Fruit fly (Drosophila melanogaster) Kc167 (cell line): ENCODE data around the gene GstO3.

Experiments
- Myc ChIP-seq: fragments of >200 bp; optimal IDR thresholded peaks from 2 replicates; lab custom pipeline; 2017; ENCODE audit warnings: missing external identifiers
- Sin3A ChIP-seq: fragments of >200 bp; optimal IDR thresholded peaks from 2 replicates; lab custom pipeline; 2018; ENCODE audit warnings: missing external identifiers
- insv ChIP-seq: fragments of >200 bp; optimal IDR thresholded peaks from 3 replicates; lab custom pipeline; 2018; ENCODE audit warnings: missing external identifiers
- psq ChIP-seq: fragments of >200 bp; optimal IDR thresholded peaks from 2 replicates; lab custom pipeline; 2017; ENCODE audit warnings: missing external identifiers

DNA sequence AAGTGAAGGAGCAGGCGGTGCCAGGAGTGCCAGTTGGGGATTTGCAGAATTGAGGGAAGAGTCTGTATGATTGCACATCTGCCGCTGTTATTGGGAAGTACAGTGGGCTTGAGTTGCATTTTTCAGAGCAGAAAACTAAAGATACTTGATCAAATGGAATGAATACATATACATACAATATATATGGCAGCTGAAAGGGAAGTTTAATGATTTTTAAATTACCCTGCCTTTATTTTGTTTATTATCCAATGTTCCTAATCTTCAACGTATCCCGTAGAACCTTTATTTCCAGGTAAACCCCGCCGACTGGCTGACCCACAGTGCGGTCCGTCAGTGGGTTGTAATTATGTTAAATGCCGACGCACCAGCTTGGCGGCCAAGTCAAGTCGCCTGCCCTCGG lies 37.7 kb upstream of the GstO3 start:
- no peak for TF ChIP-seq insv
- TF ChIP-seq Sin3A (lab: Kevin White, UChicago) = no peak
- TF ChIP-seq Myc (lab: Kevin White, UChicago) = no peak
- no peak for TF ChIP-seq psq (lab: Kevin White, UChicago)
